Fruit fly (Drosophila melanogaster): ENCODE data around the gene sstn.

DNA sequence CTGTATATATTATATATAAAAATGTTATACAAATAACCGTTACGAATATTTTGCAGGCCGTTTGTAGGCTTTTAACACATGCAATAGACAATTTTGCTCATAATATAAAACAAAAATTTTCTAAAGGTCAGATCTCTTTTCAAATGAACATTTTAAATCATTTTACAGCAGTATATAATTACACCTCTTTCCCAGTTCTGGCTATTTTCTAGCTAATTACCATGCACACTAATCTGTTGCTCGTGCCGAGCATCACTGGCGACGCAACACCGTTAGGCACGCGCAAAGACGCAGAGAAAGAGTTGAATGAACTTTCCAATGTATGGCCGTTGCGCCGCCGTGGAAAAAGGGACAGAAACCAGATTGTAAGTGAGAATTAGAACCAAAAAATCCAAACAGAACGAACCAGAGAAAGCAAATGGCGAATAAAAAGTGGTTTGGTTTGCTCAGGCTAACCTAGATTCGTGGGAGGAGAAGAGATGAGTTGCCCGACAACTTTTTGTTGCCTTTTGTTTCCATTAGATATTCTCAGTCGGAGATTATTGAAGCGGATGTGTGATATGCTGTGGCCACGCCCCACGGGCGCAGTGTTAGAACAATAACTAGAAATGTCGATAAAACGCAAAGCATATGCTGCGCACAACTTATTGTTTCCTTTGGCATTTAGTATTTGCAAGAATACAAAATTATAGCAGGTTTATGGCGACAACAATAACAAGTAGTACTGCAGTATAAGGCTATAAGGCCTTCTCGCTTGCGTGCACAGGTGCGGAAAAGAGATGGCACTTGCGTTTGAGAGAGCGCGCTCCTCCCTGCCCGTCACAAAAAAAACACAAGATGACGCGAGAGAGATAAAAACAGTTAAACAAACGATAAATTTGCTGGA is 46.8 kb upstream of the sstn start:
- TF ChIP-seq Dll (optimal IDR thresholded peaks at IDR 0.05) (no peak), CG8478 (optimal IDR thresholded peaks at IDR 0.05) (peak; percentile 4), psq (optimal IDR thresholded peaks at IDR 0.05) (no peak), EcR (GFP tag; optimal IDR thresholded peaks at IDR 0.05) (peak; percentile 67 to 92), usp (GFP tag; optimal IDR thresholded peaks at IDR 0.05) (no peak)

All from whole organism.